Worm (Caenorhabditis elegans): ENCODE results near the gene F49H6.15.

ce11 chrV:17016787-17017186 is 9.4 kb downstream of the F49H6.15 start, which contains the start of gene srh-97:
- no peak for TF ChIP-seq ama-1 (optimal IDR thresholded peaks at IDR 0.05)
- no peak for TF ChIP-seq snpc-4 (tag; optimal IDR thresholded peaks at IDR 0.05)
- TF ChIP-seq mdl-1 (tag; optimal IDR thresholded peaks at IDR 0.05), result no peak
- TF ChIP-seq aly-2 (tag; optimal IDR thresholded peaks at IDR 0.05), result no peak
- TF ChIP-seq elt-1 (tag; optimal IDR thresholded peaks at IDR 0.05), result no peak
- no peak for TF ChIP-seq ztf-1 (GFP tag; conservative IDR thresholded peaks at IDR 0.05)
- TF ChIP-seq ztf-11 (tag; optimal IDR thresholded peaks at IDR 0.05), result no peak
- no peak for TF ChIP-seq nhr-237 (tag; optimal IDR thresholded peaks at IDR 0.05)
